Fruit fly (Drosophila melanogaster): ENCODE results near the gene CG43115.

CG43115 gene

DNA sequence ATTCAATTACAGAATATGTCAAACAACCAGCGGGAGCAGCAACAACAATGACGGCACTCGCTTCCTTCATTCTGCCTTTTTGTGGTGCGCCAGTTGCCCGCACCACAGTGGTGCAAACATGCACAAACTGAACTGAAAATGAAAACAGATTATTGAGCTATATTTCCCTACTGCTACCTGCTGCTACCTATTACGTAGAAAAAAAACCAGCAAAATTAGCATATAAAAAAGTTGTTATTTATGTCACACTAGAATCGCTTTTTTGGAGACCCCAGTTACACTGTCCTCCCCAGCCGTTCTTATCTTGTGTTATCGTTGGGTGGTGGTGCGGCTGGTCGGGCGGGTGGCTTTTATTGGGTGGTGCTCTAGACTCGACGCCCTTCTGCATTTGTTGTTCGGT, 31.4 kb upstream of the CG43115 start (continued):
- TF ChIP-seq Bdp1 (GFP tag; optimal IDR thresholded peaks at IDR 0.05) (peak; percentile 58), gsb (GFP tag; IDR thresholded peaks at IDR 0.05) (peak; percentile 78), CG32772 (GFP tag; IDR thresholded peaks at IDR 0.05) (peak; percentile 93), sug (tag; optimal IDR thresholded peaks at IDR 0.05) (peak; percentile 29), CG8765 (GFP tag; IDR thresholded peaks at IDR 0.05) (peak; percentile 78), wek (GFP tag; optimal IDR thresholded peaks at IDR 0.05) (peak; percentile 39), mam (GFP tag; optimal IDR thresholded peaks at IDR 0.05) (peak; percentile 86), CG7839 (tag; optimal IDR thresholded peaks at IDR 0.05) (peak; percentile 88), bbx (GFP tag; IDR thresholded peaks at IDR 0.05; ENCODE audit: partially characterized antibody) (no peak), Rfx (GFP tag; IDR thresholded peaks at IDR 0.05) (peak; percentile 91), Taf1 (GFP tag; IDR thresholded peaks at IDR 0.05) (peak; percentile 80), MTF-1 (GFP tag; optimal IDR thresholded peaks at IDR 0.05; ENCODE audit: borderline replicate concordance) (peak; percentile 38), CrebB (tag; optimal IDR thresholded peaks at IDR 0.05) (peak; percentile 44), CG12391 (tag; optimal IDR thresholded peaks at IDR 0.05) (peak; percentile 71), eve (GFP tag; optimal IDR thresholded peaks at IDR 0.05) (no peak), Max (GFP tag; optimal IDR thresholded peaks at IDR 0.05) (peak; percentile 70), TFAM (GFP tag; optimal IDR thresholded peaks at IDR 0.05) (peak; percentile 13), CG10209 (GFP tag; optimal IDR thresholded peaks at IDR 0.05) (peak; percentile 74), wor (GFP tag; IDR thresholded peaks at IDR 0.05) (peak; percentile 84), jing (GFP tag; optimal IDR thresholded peaks at IDR 0.05) (peak; percentile 58), Fer1 (GFP tag; optimal IDR thresholded peaks at IDR 0.05) (peak; percentile 81), Kr (GFP tag; optimal IDR thresholded peaks at IDR 0.05) (no peak), onecut (GFP tag; IDR thresholded peaks at IDR 0.05) (peak; percentile 77), Myb (GFP tag; optimal IDR thresholded peaks at IDR 0.05) (peak; percentile 64), Med (GFP tag) (peak; percentile 97), CTCF (GFP tag; optimal IDR thresholded peaks at IDR 0.05) (no peak), usp (GFP tag; optimal IDR thresholded peaks at IDR 0.05) (no peak), CG16813 (GFP tag; IDR thresholded peaks at IDR 0.05; ENCODE audit: partially characterized antibody) (0 out of 3 replicates have a peak, but pooled peaks have one; percentile 14), CG8359 (GFP tag; optimal IDR thresholded peaks at IDR 0.05; ENCODE audit: borderline replicate concordance) (peak; percentile 56), luna (GFP tag; optimal IDR thresholded peaks at IDR 0.05) (peak; percentile 29), CG2712 (tag; optimal IDR thresholded peaks at IDR 0.05) (peak; percentile 82), CoRest (tag; optimal IDR thresholded peaks at IDR 0.05) (peak; percentile 63), Eip74EF (GFP tag; optimal IDR thresholded peaks at IDR 0.05) (no peak), sqz (GFP tag; optimal IDR thresholded peaks at IDR 0.05) (no peak), chn (GFP tag; optimal IDR thresholded peaks at IDR 0.05) (peak; percentile 67), CG1529 (GFP tag; optimal IDR thresholded peaks at IDR 0.05) (peak; percentile 59), prd (optimal IDR thresholded peaks at IDR 0.05) (no peak), prd (GFP tag; IDR thresholded peaks at IDR 0.05) (peak; percentile 93), CG32767 (GFP tag; IDR thresholded peaks at IDR 0.05) (peak; percentile 81), CG17328 (GFP tag; IDR thresholded peaks at IDR 0.05) (peak; percentile 88), GATAe (GFP tag; conservative IDR thresholded peaks at IDR 0.05) (peak; percentile 85), repo (GFP tag; optimal IDR thresholded peaks at IDR 0.05) (peak; percentile 71), psq (GFP tag; optimal IDR thresholded peaks at IDR 0.05) (peak; percentile 41), CG34224 (GFP tag; IDR thresholded peaks at IDR 0.05; ENCODE audit: partially characterized antibody) (no peak), MESR4 (GFP tag; optimal IDR thresholded peaks at IDR 0.05) (no peak), ase (GFP tag; IDR thresholded peaks at IDR 0.05) (peak; percentile 89), CG6854 (GFP tag; optimal IDR thresholded peaks at IDR 0.05) (peak; percentile 29), ewg (GFP tag; optimal IDR thresholded peaks at IDR 0.05) (peak; percentile 72), Sry-β (GFP tag; optimal IDR thresholded peaks at IDR 0.05) (no peak), CG13296 (GFP tag; optimal IDR thresholded peaks at IDR 0.05) (peak; percentile 66), Deaf1 (tag; optimal IDR thresholded peaks at IDR 0.05) (peak; percentile 44)

Measured in whole organism, embryonic.